Fruit fly (Drosophila melanogaster): ENCODE measurements around the gene Uch-L5.

Uch-L5 gene

dm6 chr3L:9505007-9505712 is 28.4 kb upstream of the Uch-L5 start, which contains the start of gene path (continued):
- peak; percentile 100 for TF ChIP-seq Jarid2 (GFP tag; optimal IDR thresholded peaks at IDR 0.05)
- TF ChIP-seq CG12942 (GFP tag; optimal IDR thresholded peaks at IDR 0.05), result no peak
- TF ChIP-seq Kr (GFP tag; optimal IDR thresholded peaks at IDR 0.05), result no peak
- TF ChIP-seq Trl (optimal IDR thresholded peaks at IDR 0.05), result peak in 1 of 2 experiments; percentile 43
- peak; percentile 10 for TF ChIP-seq Trl (GFP tag; optimal IDR thresholded peaks at IDR 0.05)
- no peak for TF ChIP-seq usp (GFP tag; optimal IDR thresholded peaks at IDR 0.05)
- no peak for TF ChIP-seq E2f2 (GFP tag; IDR thresholded peaks at IDR 0.05)
- peak; percentile 38 for TF ChIP-seq CG4282 (GFP tag; optimal IDR thresholded peaks at IDR 0.05)
- TF ChIP-seq wek (GFP tag; optimal IDR thresholded peaks at IDR 0.05), result no peak
- 0 out of 2 replicates have a peak, but pooled peaks have one; percentile 16 for TF ChIP-seq Adf1 (GFP tag; IDR thresholded peaks at IDR 0.05)
- TF ChIP-seq croc (GFP tag; conservative IDR thresholded peaks at IDR 0.05), result no peak
- TF ChIP-seq Nf-YB (GFP tag; optimal IDR thresholded peaks at IDR 0.05), result peak; percentile 10
- 0 out of 2 replicates have a peak, but pooled peaks have one; percentile 24 for TF ChIP-seq sob (GFP tag; IDR thresholded peaks at IDR 0.05)
- no peak for TF ChIP-seq Optix (GFP tag; IDR thresholded peaks at IDR 0.05)
- TF ChIP-seq CG8290 (GFP tag; optimal IDR thresholded peaks at IDR 0.05), result peak; percentile 26
- peak in 1 of 2 experiments; percentile 77 for TF ChIP-seq CG8290 (tag; optimal IDR thresholded peaks at IDR 0.05)
- peak; percentile 13 for TF ChIP-seq ewg (GFP tag; optimal IDR thresholded peaks at IDR 0.05)
- no peak for TF ChIP-seq B-H1 (GFP tag; IDR thresholded peaks at IDR 0.05)
- peak; percentile 53 for TF ChIP-seq CG12769 (tag; optimal IDR thresholded peaks at IDR 0.05)
- TF ChIP-seq nerfin-1 (tag; optimal IDR thresholded peaks at IDR 0.05), result peak; percentile 33
- TF ChIP-seq en (GFP tag; optimal IDR thresholded peaks at IDR 0.05), result no peak
- no peak for TF ChIP-seq ro (GFP tag; IDR thresholded peaks at IDR 0.05)
- TF ChIP-seq sim (GFP tag; IDR thresholded peaks at IDR 0.05), result no peak
- TF ChIP-seq mirr (GFP tag; optimal IDR thresholded peaks at IDR 0.05), result peak; percentile 50
- 0 out of 2 replicates have a peak, but pooled peaks have one; percentile 18 for TF ChIP-seq CG11085 (GFP tag; IDR thresholded peaks at IDR 0.05)
- no peak for TF ChIP-seq pnt (GFP tag; optimal IDR thresholded peaks at IDR 0.05)
- TF ChIP-seq CG15479 (GFP tag; optimal IDR thresholded peaks at IDR 0.05), result no peak
- TF ChIP-seq ems (GFP tag; optimal IDR thresholded peaks at IDR 0.05), result no peak
- peak; percentile 42 for TF ChIP-seq tgo (GFP tag; IDR thresholded peaks at IDR 0.05)
- no peak for TF ChIP-seq rib (GFP tag; IDR thresholded peaks at IDR 0.05)
- no peak for TF ChIP-seq Fer2 (tag; optimal IDR thresholded peaks at IDR 0.05)
- no peak for TF ChIP-seq dan (GFP tag; IDR thresholded peaks at IDR 0.05)
- no peak for TF ChIP-seq klu (GFP tag; IDR thresholded peaks at IDR 0.05)
- TF ChIP-seq Side (GFP tag; optimal IDR thresholded peaks at IDR 0.05), result no peak
- peak; percentile 19; the same call in 1 of the 2 replicates for TF ChIP-seq ranshi (GFP tag; IDR thresholded peaks at IDR 0.05)
- TF ChIP-seq slou (GFP tag; optimal IDR thresholded peaks at IDR 0.05), result no peak
- TF ChIP-seq Mes4 (GFP tag; optimal IDR thresholded peaks at IDR 0.05), result no peak
- peak; percentile 3 for TF ChIP-seq CG13775 (GFP tag; optimal IDR thresholded peaks at IDR 0.05)
- TF ChIP-seq ham (GFP tag; IDR thresholded peaks at IDR 0.05), result no peak
- TF ChIP-seq danr (GFP tag; IDR thresholded peaks at IDR 0.05), result no peak
- no peak for TF ChIP-seq H2.0 (GFP tag; IDR thresholded peaks at IDR 0.05)
- no peak for TF ChIP-seq CrebB (tag; optimal IDR thresholded peaks at IDR 0.05)
- no peak for TF ChIP-seq CG1602 (GFP tag; optimal IDR thresholded peaks at IDR 0.05)
- TF ChIP-seq eve (GFP tag; optimal IDR thresholded peaks at IDR 0.05), result no peak
- TF ChIP-seq sna (GFP tag; IDR thresholded peaks at IDR 0.05; ENCODE audit: partially characterized antibody), result no peak
- TF ChIP-seq CHES-1-like (GFP tag; optimal IDR thresholded peaks at IDR 0.05), result no peak
- TF ChIP-seq jumu (GFP tag; optimal IDR thresholded peaks at IDR 0.05), result no peak
- TF ChIP-seq luna (GFP tag; optimal IDR thresholded peaks at IDR 0.05), result no peak
- peak; percentile 82 for TF ChIP-seq Sox100B (GFP tag; optimal IDR thresholded peaks at IDR 0.05)
- TF ChIP-seq pzg (GFP tag; optimal IDR thresholded peaks at IDR 0.05), result no peak
- no peak for TF ChIP-seq Eip74EF (GFP tag; optimal IDR thresholded peaks at IDR 0.05)
- TF ChIP-seq CG12236 (GFP tag; optimal IDR thresholded peaks at IDR 0.05), result no peak
